Fruit fly (Drosophila melanogaster) whole organism, embryonic: ENCODE data around the gene CG9760.
A peak's percentile ranks its signal among the peaks of the same experiment; 100 is the strongest.

Experiments used
- B-H2 ChIP-seq: fragments of 200-800 bp; sonication (Bioruptor generic); optimal IDR thresholded peaks from 2 replicates; lab custom pipeline; 2018; ENCODE audit warnings: missing biosample characterization, mild to moderate bottlenecking, missing genetic modification characterization
- BEAF-32 ChIP-seq: fragments of 200-800 bp; sonication (Bioruptor generic); optimal IDR thresholded peaks from 3 replicates; lab custom pipeline; 2017; ENCODE audit warnings: missing biosample characterization, missing genetic modification characterization, mild to moderate bottlenecking, moderate library complexity, missing genetic modification reagents
- CG10147 ChIP-seq: fragments of 200-800 bp; sonication (Bioruptor generic); optimal IDR thresholded peaks from 2 replicates; lab custom pipeline; 2019; ENCODE audit warnings: missing biosample characterization, mild to moderate bottlenecking, missing genetic modification characterization, moderate library complexity
- CG10366 ChIP-seq: fragments of 200-800 bp; sonication (Bioruptor generic); IDR thresholded peaks from 2 replicates; pipeline ENCODE4 v1.3.6; 2022; ENCODE audit warnings: missing biosample characterization, missing genetic modification characterization
- CG11504 ChIP-seq: fragments of 200-800 bp; sonication (Bioruptor generic); optimal IDR thresholded peaks from 3 replicates; lab custom pipeline; 2019; ENCODE audit warnings: missing biosample characterization, mild to moderate bottlenecking, missing genetic modification characterization, moderate library complexity
- CG11560 ChIP-seq: fragments of 200-800 bp; sonication (Bioruptor generic); IDR thresholded peaks from 3 replicates; pipeline ENCODE4 v1.3.6; 2022; ENCODE audit warnings: missing biosample characterization, missing genetic modification characterization
- CG12219 ChIP-seq: fragments of 200-800 bp; sonication (Bioruptor generic); optimal IDR thresholded peaks from 3 replicates; lab custom pipeline; 2018; ENCODE audit warnings: missing biosample characterization, mild to moderate bottlenecking, missing genetic modification characterization
- CG12299 ChIP-seq: fragments of 200-800 bp; sonication (Bioruptor generic); optimal IDR thresholded peaks from 2 replicates; lab custom pipeline; 2018; ENCODE audit warnings: missing biosample characterization, mild to moderate bottlenecking, missing genetic modification characterization
- CG14050 ChIP-seq: fragments of 200-800 bp; sonication (Bioruptor generic); IDR thresholded peaks from 3 replicates; pipeline ENCODE4 v1.3.6; 2022; ENCODE audit warnings: missing biosample characterization, missing genetic modification characterization
- CG17359 ChIP-seq: fragments of 200-800 bp; sonication (Bioruptor generic); optimal IDR thresholded peaks from 3 replicates; lab custom pipeline; 2018; ENCODE audit warnings: missing biosample characterization, mild to moderate bottlenecking, missing genetic modification characterization, moderate library complexity
- CG17802 ChIP-seq: fragments of 200-800 bp; sonication (Bioruptor generic); optimal IDR thresholded peaks from 2 replicates; lab custom pipeline; 2018; ENCODE audit warnings: missing biosample characterization, mild to moderate bottlenecking, missing genetic modification characterization, moderate library complexity
- CG18619 ChIP-seq: fragments of 200-800 bp; sonication (Bioruptor generic); optimal IDR thresholded peaks from 3 replicates; lab custom pipeline; 2017; ENCODE audit warnings: missing biosample characterization, mild to moderate bottlenecking, missing genetic modification characterization
- CG2129 ChIP-seq: fragments of 200-800 bp; sonication (Bioruptor generic); IDR thresholded peaks from 2 replicates; pipeline ENCODE4 v1.3.6; 2022; ENCODE audit warnings: missing biosample characterization, missing genetic modification characterization; ENCODE audit not compliant: partially characterized antibody
- CG2712 ChIP-seq: fragments of 200-800 bp; optimal IDR thresholded peaks from 3 replicates; lab custom pipeline; 2019; ENCODE audit warnings: missing biosample characterization, mild to moderate bottlenecking, missing genetic modification characterization, moderate library complexity
- CG33213 ChIP-seq: fragments of 200-800 bp; sonication (Bioruptor generic); optimal IDR thresholded peaks from 3 replicates; lab custom pipeline; 2016; ENCODE audit warnings: missing biosample characterization, missing genetic modification characterization
- CG3838 ChIP-seq: fragments of 200-800 bp; sonication (Bioruptor generic); optimal IDR thresholded peaks from 3 replicates; lab custom pipeline; 2016; ENCODE audit warnings: missing biosample characterization, missing genetic modification characterization
- CG42726 ChIP-seq: fragments of 200-800 bp; sonication (Bioruptor generic); IDR thresholded peaks from 2 replicates; pipeline ENCODE4 v1.3.6; 2022; ENCODE audit warnings: missing biosample characterization, missing genetic modification characterization; ENCODE audit not compliant: partially characterized antibody
- CG7271 ChIP-seq: fragments of 200-800 bp; sonication (Bioruptor generic); optimal IDR thresholded peaks from 2 replicates; lab custom pipeline; 2018; ENCODE audit warnings: missing biosample characterization, mild to moderate bottlenecking, missing genetic modification characterization, moderate library complexity
- CG7839 ChIP-seq: fragments of 200-800 bp; sonication (Bioruptor generic); optimal IDR thresholded peaks from 3 replicates; lab custom pipeline; 2018; ENCODE audit warnings: missing biosample characterization, mild to moderate bottlenecking, missing genetic modification characterization, moderate library complexity
- CG8478 ChIP-seq: fragments of >200 bp; optimal IDR thresholded peaks from 2 replicates; lab custom pipeline; 2018
- CG9876 ChIP-seq: fragments of 200-800 bp; sonication (Bioruptor generic); optimal IDR thresholded peaks from 2 replicates; lab custom pipeline; 2016; ENCODE audit warnings: missing biosample characterization, missing genetic modification characterization
- Elba2 ChIP-seq: fragments of 200-800 bp; sonication (Bioruptor generic); optimal IDR thresholded peaks from 3 replicates; lab custom pipeline; 2016; ENCODE audit warnings: missing biosample characterization, missing genetic modification characterization
- Ets97D ChIP-seq: fragments of 200-800 bp; sonication (Bioruptor generic); optimal IDR thresholded peaks from 3 replicates; lab custom pipeline; 2016; ENCODE audit warnings: missing biosample characterization, missing genetic modification characterization
- Fer2 ChIP-seq: fragments of 200-800 bp; sonication (Bioruptor generic); optimal IDR thresholded peaks from 2 replicates; lab custom pipeline; 2018; ENCODE audit warnings: missing biosample characterization, mild to moderate bottlenecking, missing genetic modification characterization, moderate library complexity
- H15 ChIP-seq: fragments of 200-800 bp; sonication (Bioruptor generic); IDR thresholded peaks from 3 replicates; pipeline ENCODE4 v1.3.6; 2022; ENCODE audit warnings: missing biosample characterization, missing genetic modification characterization
- Hr78 ChIP-seq, 2 experiments: fragments of 200-800 bp in 1 of 2; fragments of >200 bp in 1 of 2; sonication (Bioruptor generic) in 1 of 2; optimal IDR thresholded peaks; 2 replicates each; lab custom pipeline; 2017 to 2019; ENCODE audit warnings: missing biosample characterization in 2 of 2, missing genetic modification characterization in 2 of 2, mild to moderate bottlenecking in 1 of 2, moderate library complexity in 1 of 2
- btn ChIP-seq: fragments of 200-800 bp; sonication (Bioruptor generic); optimal IDR thresholded peaks from 2 replicates; lab custom pipeline; 2016; ENCODE audit warnings: missing biosample characterization, missing genetic modification characterization
- cad ChIP-seq: fragments of >200 bp; optimal IDR thresholded peaks from 2 replicates; lab custom pipeline; 2017; ENCODE audit warnings: missing biosample characterization, missing genetic modification characterization
- dmrt11E ChIP-seq: fragments of 200-800 bp; sonication (Bioruptor generic); optimal IDR thresholded peaks from 3 replicates; lab custom pipeline; 2018; ENCODE audit warnings: missing biosample characterization, mild to moderate bottlenecking, missing genetic modification characterization, moderate library complexity
- emc ChIP-seq: fragments of 200-800 bp; sonication (Bioruptor generic); optimal IDR thresholded peaks from 2 replicates; lab custom pipeline; 2016; ENCODE audit warnings: missing biosample characterization, missing genetic modification characterization
- hbn ChIP-seq: fragments of 200-800 bp; sonication (Bioruptor generic); IDR thresholded peaks from 2 replicates; pipeline ENCODE4 v1.3.6; 2022; ENCODE audit warnings: missing biosample characterization, missing genetic modification characterization; ENCODE audit not compliant: partially characterized antibody
- hth ChIP-seq: fragments of >200 bp; optimal IDR thresholded peaks from 2 replicates; lab custom pipeline; 2017; ENCODE audit warnings: inconsistent platforms
- jing ChIP-seq: fragments of 200-800 bp; sonication (Bioruptor generic); optimal IDR thresholded peaks from 2 replicates; lab custom pipeline; 2018; ENCODE audit warnings: missing biosample characterization, mild to moderate bottlenecking, missing genetic modification characterization
- jumu ChIP-seq: fragments of 200-800 bp; sonication (Bioruptor generic); optimal IDR thresholded peaks from 3 replicates; lab custom pipeline; 2016; ENCODE audit warnings: missing biosample characterization, missing genetic modification characterization
- nerfin-2 ChIP-seq: fragments of 200-800 bp; sonication (Bioruptor generic); IDR thresholded peaks from 2 replicates; pipeline ENCODE4 v1.3.6; 2022; ENCODE audit warnings: missing biosample characterization, missing genetic modification characterization; ENCODE audit not compliant: partially characterized antibody
- pfk ChIP-seq: fragments of 200-800 bp; sonication (Bioruptor generic); optimal IDR thresholded peaks from 2 replicates; lab custom pipeline; 2018; ENCODE audit warnings: missing biosample characterization, mild to moderate bottlenecking, missing genetic modification characterization, moderate library complexity
- pho ChIP-seq: fragments of 200-800 bp; sonication (Bioruptor generic); optimal IDR thresholded peaks from 2 replicates; lab custom pipeline; 2016; ENCODE audit warnings: missing biosample characterization, missing genetic modification characterization
- rib ChIP-seq: fragments of 200-800 bp; sonication (Bioruptor generic); IDR thresholded peaks from 2 replicates; pipeline ENCODE4 v1.3.6; 2022; ENCODE audit warnings: missing biosample characterization, missing genetic modification characterization
- sc ChIP-seq, 3 experiments: fragments of >200 bp in 2 of 3; fragments of 200-800 bp in 1 of 3; sonication (Bioruptor generic) in 1 of 3; optimal IDR thresholded peaks; 2 replicates in 2 of 3; 3 replicates in 1 of 3; lab custom pipeline; 2017; ENCODE audit warnings: mild to moderate bottlenecking in 1 of 3, missing biosample characterization in 1 of 3, missing genetic modification characterization in 1 of 3, missing genetic modification reagents in 1 of 3
- sd ChIP-seq: fragments of 200-800 bp; sonication (Bioruptor generic); optimal IDR thresholded peaks from 3 replicates; lab custom pipeline; 2018; ENCODE audit warnings: missing biosample characterization, mild to moderate bottlenecking, missing genetic modification characterization, moderate library complexity
- sisA ChIP-seq: fragments of 200-800 bp; sonication (Bioruptor generic); IDR thresholded peaks from 2 replicates; pipeline ENCODE4 v1.3.6; 2022; ENCODE audit warnings: missing biosample characterization, missing genetic modification characterization
- tio ChIP-seq: fragments of 200-800 bp; sonication (Bioruptor generic); optimal IDR thresholded peaks from 2 replicates; lab custom pipeline; 2017; ENCODE audit warnings: missing biosample characterization, missing genetic modification characterization, inconsistent platforms
- unc-4 ChIP-seq: fragments of 200-800 bp; sonication (Bioruptor generic); IDR thresholded peaks from 2 replicates; pipeline ENCODE4 v1.3.6; 2022; ENCODE audit warnings: missing biosample characterization, missing genetic modification characterization; ENCODE audit not compliant: partially characterized antibody
- wek ChIP-seq: fragments of 200-800 bp; sonication (Bioruptor generic); optimal IDR thresholded peaks from 3 replicates; lab custom pipeline; 2018; ENCODE audit warnings: missing biosample characterization, mild to moderate bottlenecking, missing genetic modification characterization, moderate library complexity
- wor ChIP-seq: fragments of 200-800 bp; sonication (Bioruptor generic); IDR thresholded peaks from 2 replicates; pipeline ENCODE4 v1.3.6; 2022; ENCODE audit warnings: missing biosample characterization, missing genetic modification characterization
- z ChIP-seq: fragments of 200-800 bp; sonication (Bioruptor generic); IDR thresholded peaks from 3 replicates; pipeline ENCODE4 v1.3.6; 2022; ENCODE audit warnings: missing biosample characterization, missing genetic modification characterization
- zen2 ChIP-seq: fragments of 200-800 bp; sonication (Bioruptor generic); IDR thresholded peaks from 3 replicates; pipeline ENCODE4 v1.3.6; 2022; ENCODE audit warnings: missing biosample characterization, missing genetic modification characterization; ENCODE audit not compliant: partially characterized antibody

The CG9760 gene

DNA sequence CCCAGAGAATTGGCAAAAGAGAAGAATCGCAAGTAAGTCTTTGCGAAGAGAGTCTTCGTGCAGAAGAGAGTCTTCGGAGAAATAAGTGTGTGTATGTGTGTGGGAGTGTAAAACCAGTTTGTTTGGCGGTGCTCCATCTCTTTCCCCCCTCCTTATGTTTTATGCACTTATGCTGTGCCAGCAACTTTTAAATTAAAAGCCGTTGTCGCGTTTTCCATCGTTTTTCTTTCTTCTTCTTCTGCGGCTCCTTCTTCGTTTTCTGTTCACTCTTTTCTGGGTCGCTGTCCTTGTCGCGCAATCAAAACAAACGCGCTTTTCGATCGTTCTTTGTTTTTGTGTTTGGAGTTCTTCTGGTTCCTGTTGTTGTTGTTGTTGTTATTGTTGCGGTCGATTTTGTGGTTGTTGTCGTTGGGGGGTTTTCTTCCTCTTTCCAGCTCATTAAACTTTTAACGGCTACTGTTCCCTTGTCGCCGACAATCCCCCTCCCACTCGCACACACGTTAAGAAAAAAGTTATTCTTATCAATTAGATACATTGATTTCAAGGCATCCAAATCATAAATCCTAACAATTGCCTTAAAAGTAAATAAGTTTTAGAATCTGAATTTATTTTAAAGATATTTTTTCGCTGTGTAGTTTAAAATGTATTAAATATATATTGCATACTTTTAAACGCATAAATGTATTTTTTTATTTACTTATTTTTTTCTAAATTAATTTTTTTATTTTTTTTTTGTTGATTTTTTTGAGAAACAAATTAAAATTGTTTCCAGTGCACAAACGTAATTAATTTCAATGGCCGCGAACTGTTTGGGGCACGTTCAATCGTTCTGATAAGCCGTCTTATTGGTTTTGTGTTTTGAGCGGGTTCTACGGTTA lies 52.2 kb downstream of the CG9760 start (continued):
- no peak for TF ChIP-seq sc (optimal IDR thresholded peaks at IDR 0.05; lab: Kevin White, UChicago)
- peak; percentile 78 for TF ChIP-seq sc (GFP tag; optimal IDR thresholded peaks at IDR 0.05; lab: Kevin White, UChicago)
- peak; percentile 11 for TF ChIP-seq jing (GFP tag; lab: Kevin White, UChicago)
- peak; percentile 79 for TF ChIP-seq CG18619 (GFP tag; lab: Kevin White, UChicago)
- peak; percentile 88 for TF ChIP-seq CG17359
- TF ChIP-seq unc-4 (GFP tag; lab: Robert Waterston, UW), result no peak
- TF ChIP-seq CG8478 (lab: Kevin White, UChicago), result no peak
- no peak for TF ChIP-seq B-H2 (GFP tag; lab: Kevin White, UChicago)
- TF ChIP-seq z (GFP tag; lab: Robert Waterston, UW), result no peak
- peak; percentile 39 for TF ChIP-seq Fer2 (tag; lab: Kevin White, UChicago)
- TF ChIP-seq CG10147 (GFP tag; lab: Kevin White, UChicago), result peak; percentile 69
- TF ChIP-seq CG33213 (GFP tag; lab: Kevin White, UChicago), result no peak
- TF ChIP-seq CG2129 (GFP tag; lab: Robert Waterston, UW), result no peak
- TF ChIP-seq CG2712 (tag; lab: Kevin White, UChicago), result peak; percentile 97
- peak; percentile 60 for TF ChIP-seq tio
- TF ChIP-seq pfk (GFP tag; lab: Kevin White, UChicago), result no peak
- peak; percentile 41 for TF ChIP-seq CG17802 (tag; lab: Kevin White, UChicago)
- 0 out of 3 replicates have a peak, but pooled peaks have one; percentile 46 for TF ChIP-seq H15 (GFP tag; lab: Robert Waterston, UW)
- no peak for TF ChIP-seq hbn (GFP tag; lab: Robert Waterston, UW)
- TF ChIP-seq CG3838 (GFP tag; lab: Kevin White, UChicago), result peak; percentile 39
- TF ChIP-seq jumu (GFP tag; lab: Kevin White, UChicago), result peak; percentile 0
- TF ChIP-seq zen2, result no peak
- TF ChIP-seq btn (GFP tag; lab: Kevin White, UChicago), result no peak
- no peak for TF ChIP-seq nerfin-2 (GFP tag; lab: Robert Waterston, UW)
- TF ChIP-seq BEAF-32 (GFP tag; lab: Kevin White, UChicago), result no peak
- no peak for TF ChIP-seq Elba2 (GFP tag; lab: Kevin White, UChicago)
- no peak for TF ChIP-seq hth (lab: Kevin White, UChicago)
- TF ChIP-seq CG10366 (GFP tag; lab: Robert Waterston, UW), result peak; percentile 60
- TF ChIP-seq emc (GFP tag; lab: Kevin White, UChicago), result no peak
- TF ChIP-seq CG11504 (tag; lab: Kevin White, UChicago), result peak; percentile 93
- no peak for TF ChIP-seq CG9876 (GFP tag; lab: Kevin White, UChicago)
- 0 out of 3 replicates have a peak, but pooled peaks have one; percentile 23 for TF ChIP-seq CG14050 (GFP tag; lab: Robert Waterston, UW)
- TF ChIP-seq CG42726, result no peak
- peak; percentile 97 for TF ChIP-seq dmrt11E (tag; lab: Kevin White, UChicago)
- TF ChIP-seq sd (tag; lab: Kevin White, UChicago), result peak; percentile 50
- TF ChIP-seq sisA, result no peak; the same call in none of the 2 replicates
- TF ChIP-seq CG7271 (tag; lab: Kevin White, UChicago), result peak; percentile 84
- peak; percentile 94 for TF ChIP-seq CG7839 (tag; lab: Kevin White, UChicago)
- TF ChIP-seq CG12299 (tag; lab: Kevin White, UChicago), result peak; percentile 52
- TF ChIP-seq CG11560 (tag; lab: Robert Waterston, UW), result no peak; the same call in 2 of the 3 replicates
- no peak for TF ChIP-seq CG12219
- peak in 1 of 2 experiments; percentile 77 for TF ChIP-seq Hr78 (GFP tag; optimal IDR thresholded peaks at IDR 0.05; lab: Kevin White, UChicago)
- no peak for TF ChIP-seq Ets97D
- no peak for TF ChIP-seq wek
- no peak for TF ChIP-seq rib (GFP tag; lab: Robert Waterston, UW)
- peak; percentile 66 for TF ChIP-seq wor (GFP tag; lab: Robert Waterston, UW)
- TF ChIP-seq pho (GFP tag; lab: Kevin White, UChicago), result no peak
- TF ChIP-seq cad (GFP tag; lab: Kevin White, UChicago), result no peak
